Fruit fly (Drosophila melanogaster): ENCODE results near the gene CG43694.
A peak's percentile ranks its signal among the peaks of the same experiment; 100 is the strongest.

Gene CG43694

dm6 chr3R:23390769-23391309 lies 35.0 kb downstream of the CG43694 start (continued):
- TF ChIP-seq CG6854 (GFP tag; optimal IDR thresholded peaks at IDR 0.05) = no peak
- peak; percentile 69 for TF ChIP-seq CG15336 (GFP tag; IDR thresholded peaks at IDR 0.05)
- peak; percentile 61; the same call in 1 of the 3 replicates for TF ChIP-seq CG8119 (GFP tag; IDR thresholded peaks at IDR 0.05)
- TF ChIP-seq Met (GFP tag; optimal IDR thresholded peaks at IDR 0.05) = no peak
- no peak for TF ChIP-seq topi (GFP tag; optimal IDR thresholded peaks at IDR 0.05)
- TF ChIP-seq Sox102F (GFP tag; optimal IDR thresholded peaks at IDR 0.05) = no peak
- TF ChIP-seq CG8632 (GFP tag; optimal IDR thresholded peaks at IDR 0.05) = no peak
- TF ChIP-seq salr (GFP tag; optimal IDR thresholded peaks at IDR 0.05) = no peak
- TF ChIP-seq dsx (GFP tag; optimal IDR thresholded peaks at IDR 0.05; ENCODE audit: poor library complexity, severe bottlenecking) = no peak
- no peak for TF ChIP-seq Gug (GFP tag; IDR thresholded peaks at IDR 0.05)
- no peak for TF ChIP-seq fkh (GFP tag; optimal IDR thresholded peaks at IDR 0.05)
- TF ChIP-seq Ets96B (tag; optimal IDR thresholded peaks at IDR 0.05) = no peak
- TF ChIP-seq dac (GFP tag; optimal IDR thresholded peaks at IDR 0.05) = peak; percentile 32
- TF ChIP-seq Hr38 (GFP tag; optimal IDR thresholded peaks at IDR 0.05) = no peak
- TF ChIP-seq CG11294 (GFP tag; IDR thresholded peaks at IDR 0.05) = no peak
- TF ChIP-seq Smox (GFP tag; optimal IDR thresholded peaks at IDR 0.05) = no peak
- TF ChIP-seq acj6 (GFP tag; optimal IDR thresholded peaks at IDR 0.05) = no peak
- TF ChIP-seq Hr39 (GFP tag; optimal IDR thresholded peaks at IDR 0.05) = no peak
- TF ChIP-seq fd59A (GFP tag; optimal IDR thresholded peaks at IDR 0.05) = no peak
- no peak for TF ChIP-seq CG6808 (GFP tag; optimal IDR thresholded peaks at IDR 0.05)
- no peak for TF ChIP-seq CG11762 (GFP tag; optimal IDR thresholded peaks at IDR 0.05; ENCODE audit: insufficient read depth)
- TF ChIP-seq CG6276 (GFP tag; optimal IDR thresholded peaks at IDR 0.05) = peak; percentile 49
- TF ChIP-seq ss (GFP tag; optimal IDR thresholded peaks at IDR 0.05) = no peak

- no peak for TF ChIP-seq CG8319 (GFP tag; optimal IDR thresholded peaks at IDR 0.05)
- TF ChIP-seq CG6792 (GFP tag; optimal IDR thresholded peaks at IDR 0.05) = no peak
- no peak for TF ChIP-seq Eip93F (GFP tag; optimal IDR thresholded peaks at IDR 0.05)
- no peak for TF ChIP-seq Blimp-1 (GFP tag; optimal IDR thresholded peaks at IDR 0.05)
- no peak for TF ChIP-seq Lpt (GFP tag; optimal IDR thresholded peaks at IDR 0.05)
- no peak for TF ChIP-seq CG10669 (GFP tag; optimal IDR thresholded peaks at IDR 0.05)
- no peak for TF ChIP-seq CG9139 (GFP tag; optimal IDR thresholded peaks at IDR 0.05)
- no peak for TF ChIP-seq CG6163 (GFP tag; IDR thresholded peaks at IDR 0.05)
- no peak for TF ChIP-seq fd59A (GFP tag; optimal IDR thresholded peaks at IDR 0.05)
- TF ChIP-seq CG11294 (GFP tag; IDR thresholded peaks at IDR 0.05) = no peak
- no peak for TF ChIP-seq CG34406 (GFP tag; optimal IDR thresholded peaks at IDR 0.05)
- no peak for TF ChIP-seq CG3032 (tag; optimal IDR thresholded peaks at IDR 0.05)
- TF ChIP-seq acj6 (GFP tag; optimal IDR thresholded peaks at IDR 0.05) = no peak
- no peak for TF ChIP-seq topi (GFP tag; optimal IDR thresholded peaks at IDR 0.05)
- no peak for TF ChIP-seq OdsH (GFP tag; optimal IDR thresholded peaks at IDR 0.05)
Measured at dm6 chr3R:23388798-23389197, 37.0 kb downstream of the CG43694 start, which contains the start of gene CG31515. Gene CG31515, minus strand, starts transcription at chr3R:23388898.

DNA sequence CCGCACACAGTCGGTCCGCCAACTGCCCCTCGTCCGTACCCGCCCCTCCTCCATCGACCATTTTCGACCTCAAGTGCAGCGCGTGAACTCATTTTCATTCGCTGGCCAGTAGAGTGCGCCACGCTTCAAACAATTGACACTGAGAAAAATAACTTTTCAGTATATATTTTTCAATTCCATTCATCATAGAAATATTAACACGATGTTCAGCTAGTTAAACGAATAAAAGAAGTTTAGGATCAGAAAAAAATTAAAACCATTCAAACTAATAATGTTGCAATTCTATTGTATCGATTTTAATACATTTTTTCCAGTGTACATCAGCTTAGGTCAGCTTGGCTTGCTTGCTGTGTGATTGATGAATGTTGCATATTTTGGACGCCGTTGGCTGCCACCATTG lies 38.9 kb downstream of the CG43694 start:
- peak; percentile 35 for TF ChIP-seq achi (GFP tag; optimal IDR thresholded peaks at IDR 0.05)
- TF ChIP-seq eg (GFP tag; IDR thresholded peaks at IDR 0.05) = peak; percentile 67; the same call in 2 of the 3 replicates
- peak; percentile 71 for TF ChIP-seq CG32006 (GFP tag; optimal IDR thresholded peaks at IDR 0.05)
- peak; percentile 8 for TF ChIP-seq CG11762 (GFP tag; optimal IDR thresholded peaks at IDR 0.05; ENCODE audit: insufficient read depth)
- peak; percentile 15 for TF ChIP-seq Smox (GFP tag; optimal IDR thresholded peaks at IDR 0.05)
- peak; percentile 72 for TF ChIP-seq CG8119 (GFP tag; IDR thresholded peaks at IDR 0.05)
- TF ChIP-seq CG6792 (GFP tag; optimal IDR thresholded peaks at IDR 0.05) = peak; percentile 11
- no peak for TF ChIP-seq esn (GFP tag; optimal IDR thresholded peaks at IDR 0.05)
- TF ChIP-seq Ets96B (tag; optimal IDR thresholded peaks at IDR 0.05) = peak; percentile 19
- peak; percentile 58 for TF ChIP-seq OdsH (GFP tag; optimal IDR thresholded peaks at IDR 0.05)
- peak; percentile 71; the same call in 2 of the 3 replicates for TF ChIP-seq CG6163 (GFP tag; IDR thresholded peaks at IDR 0.05)
- TF ChIP-seq net (GFP tag; optimal IDR thresholded peaks at IDR 0.05) = peak; percentile 39
- TF ChIP-seq CG3032 (tag; optimal IDR thresholded peaks at IDR 0.05) = peak; percentile 3
- TF ChIP-seq CG3919 (GFP tag; optimal IDR thresholded peaks at IDR 0.05) = peak; percentile 44
- peak; percentile 29 for TF ChIP-seq topi (GFP tag; optimal IDR thresholded peaks at IDR 0.05)
- no peak for TF ChIP-seq Sox15 (GFP tag; optimal IDR thresholded peaks at IDR 0.05)
- no peak for TF ChIP-seq Hr38 (GFP tag; optimal IDR thresholded peaks at IDR 0.05)
- peak; percentile 7 for TF ChIP-seq CG11902 (GFP tag; optimal IDR thresholded peaks at IDR 0.05)
- TF ChIP-seq Blimp-1 (GFP tag; optimal IDR thresholded peaks at IDR 0.05) = no peak
- peak; percentile 13 for TF ChIP-seq acj6 (GFP tag; optimal IDR thresholded peaks at IDR 0.05)
- TF ChIP-seq CG11294 (GFP tag; IDR thresholded peaks at IDR 0.05) = peak; percentile 46; the same call in 1 of the 2 replicates
- TF ChIP-seq CG6276 (GFP tag; optimal IDR thresholded peaks at IDR 0.05) = peak; percentile 54
- TF ChIP-seq CG15336 (GFP tag; IDR thresholded peaks at IDR 0.05) = peak; percentile 84
- TF ChIP-seq dsx (GFP tag; optimal IDR thresholded peaks at IDR 0.05; ENCODE audit: poor library complexity, severe bottlenecking) = peak; percentile 9
- TF ChIP-seq CG10631 (GFP tag; optimal IDR thresholded peaks at IDR 0.05) = peak; percentile 35
- TF ChIP-seq Gug (GFP tag; IDR thresholded peaks at IDR 0.05) = peak; percentile 54; the same call in 1 of the 2 replicates
- TF ChIP-seq Lpt (GFP tag; optimal IDR thresholded peaks at IDR 0.05) = peak; percentile 38
- TF ChIP-seq CG6854 (GFP tag; optimal IDR thresholded peaks at IDR 0.05) = no peak
- no peak for TF ChIP-seq dac (GFP tag; optimal IDR thresholded peaks at IDR 0.05)
- TF ChIP-seq Met (GFP tag; optimal IDR thresholded peaks at IDR 0.05) = peak; percentile 19

Measured in whole organism, prepupa.